Fruit fly (Drosophila melanogaster): ENCODE results near the gene sina.
A peak's percentile ranks its signal among the peaks of the same experiment; 100 is the strongest.

sina gene

dm6 chr3L:16875959-16876358 is 22.4 kb downstream of the sina start:
- TF ChIP-seq Dll (optimal IDR thresholded peaks at IDR 0.05) = no peak
- TF ChIP-seq EcR (GFP tag; optimal IDR thresholded peaks at IDR 0.05) = no peak
- TF ChIP-seq psq (optimal IDR thresholded peaks at IDR 0.05) = no peak
- no peak for TF ChIP-seq usp (GFP tag; optimal IDR thresholded peaks at IDR 0.05)
- TF ChIP-seq CG8478 (optimal IDR thresholded peaks at IDR 0.05) = no peak
- TF ChIP-seq pan (optimal IDR thresholded peaks at IDR 0.05) = no peak

- TF ChIP-seq EcR (GFP tag; optimal IDR thresholded peaks at IDR 0.05) (no peak), Dll (optimal IDR thresholded peaks at IDR 0.05) (no peak), usp (GFP tag; optimal IDR thresholded peaks at IDR 0.05) (no peak), psq (optimal IDR thresholded peaks at IDR 0.05) (no peak), pan (optimal IDR thresholded peaks at IDR 0.05) (no peak), CG8478 (optimal IDR thresholded peaks at IDR 0.05) (no peak)
Measured at dm6 chr3L:16876785-16877468, 23.4 kb downstream of the sina start, which contains the start of gene CG32170. TSS of gene CG32170 (plus strand) at chr3L:16877309.

- TF ChIP-seq Dll (optimal IDR thresholded peaks at IDR 0.05) (no peak), CG8478 (optimal IDR thresholded peaks at IDR 0.05) (no peak), usp (GFP tag; optimal IDR thresholded peaks at IDR 0.05) (no peak), psq (optimal IDR thresholded peaks at IDR 0.05) (no peak), pan (optimal IDR thresholded peaks at IDR 0.05) (no peak), EcR (GFP tag; optimal IDR thresholded peaks at IDR 0.05) (no peak)
Measured at dm6 chr3L:16878830-16879536, 25.4 kb downstream of the sina start.

- TF ChIP-seq EcR (GFP tag; optimal IDR thresholded peaks at IDR 0.05) = no peak
- no peak for TF ChIP-seq usp (GFP tag; optimal IDR thresholded peaks at IDR 0.05)
- TF ChIP-seq Dll (optimal IDR thresholded peaks at IDR 0.05) = no peak
- TF ChIP-seq CG8478 (optimal IDR thresholded peaks at IDR 0.05) = no peak
Measured at dm6 chr3L:16881097-16881496, 27.5 kb downstream of the sina start.

dm6 chr3L:16884037-16884436 is 30.5 kb downstream of the sina start:
- TF ChIP-seq Dll (optimal IDR thresholded peaks at IDR 0.05) = no peak
- no peak for TF ChIP-seq pan (optimal IDR thresholded peaks at IDR 0.05)
- TF ChIP-seq usp (GFP tag; optimal IDR thresholded peaks at IDR 0.05) = no peak
- no peak for TF ChIP-seq CG8478 (optimal IDR thresholded peaks at IDR 0.05)
- no peak for TF ChIP-seq EcR (GFP tag; optimal IDR thresholded peaks at IDR 0.05)
- TF ChIP-seq psq (optimal IDR thresholded peaks at IDR 0.05) = no peak

- TF ChIP-seq EcR (GFP tag; optimal IDR thresholded peaks at IDR 0.05) (no peak), CG8478 (optimal IDR thresholded peaks at IDR 0.05) (no peak), pan (optimal IDR thresholded peaks at IDR 0.05) (no peak)
Measured at dm6 chr3L:16885042-16885441, 31.5 kb downstream of the sina start.

- no peak for TF ChIP-seq EcR (GFP tag; optimal IDR thresholded peaks at IDR 0.05)
- no peak for TF ChIP-seq psq (optimal IDR thresholded peaks at IDR 0.05)
- no peak for TF ChIP-seq usp (GFP tag; optimal IDR thresholded peaks at IDR 0.05)
- no peak for TF ChIP-seq CG8478 (optimal IDR thresholded peaks at IDR 0.05)
- TF ChIP-seq Dll (optimal IDR thresholded peaks at IDR 0.05) = no peak
- TF ChIP-seq pan (optimal IDR thresholded peaks at IDR 0.05) = no peak
Measured at dm6 chr3L:16886179-16886930, 32.8 kb downstream of the sina start.

- TF ChIP-seq psq (optimal IDR thresholded peaks at IDR 0.05) (no peak), EcR (GFP tag; optimal IDR thresholded peaks at IDR 0.05) (no peak), CG8478 (optimal IDR thresholded peaks at IDR 0.05) (no peak), pan (optimal IDR thresholded peaks at IDR 0.05) (no peak), Dll (optimal IDR thresholded peaks at IDR 0.05) (no peak), usp (GFP tag; optimal IDR thresholded peaks at IDR 0.05) (no peak)
Measured at dm6 chr3L:16887272-16887671, 33.7 kb downstream of the sina start.

- no peak for TF ChIP-seq Dll (optimal IDR thresholded peaks at IDR 0.05)
- no peak for TF ChIP-seq EcR (GFP tag; optimal IDR thresholded peaks at IDR 0.05)
- no peak for TF ChIP-seq psq (optimal IDR thresholded peaks at IDR 0.05)
- TF ChIP-seq usp (GFP tag; optimal IDR thresholded peaks at IDR 0.05) = no peak
- no peak for TF ChIP-seq CG8478 (optimal IDR thresholded peaks at IDR 0.05)
- no peak for TF ChIP-seq pan (optimal IDR thresholded peaks at IDR 0.05)
Measured at dm6 chr3L:16889545-16889944, 36.0 kb downstream of the sina start.

dm6 chr3L:16890650-16891336 is 37.2 kb downstream of the sina start:
- TF ChIP-seq usp (GFP tag; optimal IDR thresholded peaks at IDR 0.05) (no peak), pan (optimal IDR thresholded peaks at IDR 0.05) (no peak), CG8478 (optimal IDR thresholded peaks at IDR 0.05) (no peak), Dll (optimal IDR thresholded peaks at IDR 0.05) (peak; percentile 82), psq (optimal IDR thresholded peaks at IDR 0.05) (no peak), EcR (GFP tag; optimal IDR thresholded peaks at IDR 0.05) (no peak)

- TF ChIP-seq pan (optimal IDR thresholded peaks at IDR 0.05) = no peak
- TF ChIP-seq usp (GFP tag; optimal IDR thresholded peaks at IDR 0.05) = no peak
- TF ChIP-seq EcR (GFP tag; optimal IDR thresholded peaks at IDR 0.05) = no peak
- no peak for TF ChIP-seq psq (optimal IDR thresholded peaks at IDR 0.05)
- no peak for TF ChIP-seq Dll (optimal IDR thresholded peaks at IDR 0.05)
- no peak for TF ChIP-seq CG8478 (optimal IDR thresholded peaks at IDR 0.05)
Measured at dm6 chr3L:16891914-16892313, 38.4 kb downstream of the sina start.
